Worm (Caenorhabditis elegans) whole organism, L4 larva: ENCODE results near the gene pept-1.
A peak's percentile ranks its signal among the peaks of the same experiment; 100 is the strongest.

ENCODE experiments used
- D1046.2 ChIP-seq: fragments of 200-800 bp; sonication (Bioruptor generic); IDR thresholded peaks from 2 replicates; pipeline ENCODE4 v1.3.6; 2022; ENCODE audit warnings: missing genetic modification characterization, missing compliant biosample characterization
- F49E8.2 ChIP-seq: sonication (generic microtip); optimal IDR thresholded peaks from 2 replicates; lab custom pipeline; 2016; ENCODE audit warnings: missing compliant biosample characterization, mild to moderate bottlenecking, missing genetic modification characterization, borderline replicate concordance
- T20F7.1 ChIP-seq: fragments of 200-800 bp; sonication (Bioruptor generic); optimal IDR thresholded peaks from 2 replicates; lab custom pipeline; 2018; ENCODE audit warnings: mild to moderate bottlenecking, missing genetic modification characterization, missing compliant biosample characterization
- Y48G9A.11 ChIP-seq: fragments of 200-800 bp; sonication (Bioruptor generic); IDR thresholded peaks from 2 replicates; pipeline ENCODE4 v1.3.6; 2022; ENCODE audit warnings: missing genetic modification reagents, missing genetic modification characterization, missing compliant biosample characterization
- ZK337.2 ChIP-seq: fragments of 200-800 bp; sonication (Bioruptor generic); IDR thresholded peaks from 2 replicates; pipeline ENCODE4 v1.3.6; 2022; ENCODE audit warnings: missing genetic modification reagents, missing genetic modification characterization, missing compliant biosample characterization
- ceh-20 ChIP-seq: fragments of 200-800 bp; sonication (Bioruptor generic); IDR thresholded peaks from 2 replicates; pipeline ENCODE4 v1.3.6; 2022; ENCODE audit warnings: missing genetic modification reagents, missing genetic modification characterization, missing compliant biosample characterization
- ceh-28 ChIP-seq: fragments of 150-350 bp; optimal IDR thresholded peaks from 2 replicates; lab custom pipeline; 2014; ENCODE audit warnings: missing biosample characterization, missing genetic modification reagents, missing genetic modification characterization
- ceh-82 ChIP-seq: sonication (generic microtip); optimal IDR thresholded peaks from 2 replicates; lab custom pipeline; 2017; ENCODE audit warnings: missing biosample characterization, missing genetic modification characterization
- ctbp-1 ChIP-seq: fragments of 200-800 bp; sonication (Bioruptor generic); IDR thresholded peaks from 2 replicates; pipeline ENCODE4 v1.3.6; 2022; ENCODE audit warnings: missing genetic modification reagents, missing genetic modification characterization, missing compliant biosample characterization
- daf-16 ChIP-seq, 3 experiments: sonication (generic microtip); optimal IDR thresholded peaks; 2 replicates each; lab custom pipeline; 2016 to 2017; ENCODE audit warnings: missing genetic modification characterization in 3 of 3, missing genetic modification reagents in 3 of 3, mild to moderate bottlenecking in 2 of 3, missing compliant biosample characterization in 2 of 3, missing biosample characterization in 1 of 3, moderate library complexity in 1 of 3
- daf-19 ChIP-seq: fragments of 200-800 bp; sonication (Bioruptor generic); conservative IDR thresholded peaks from 2 replicates; pipeline ENCODE4 v1.3.6; 2022; ENCODE audit warnings: missing genetic modification characterization, missing compliant biosample characterization
- dmd-6 ChIP-seq: fragments of 200-800 bp; sonication (Bioruptor generic); IDR thresholded peaks from 2 replicates; pipeline ENCODE4 v1.3.6; 2022; ENCODE audit warnings: missing genetic modification reagents, missing genetic modification characterization, missing compliant biosample characterization
- dve-1 ChIP-seq: sonication (generic microtip); optimal IDR thresholded peaks from 2 replicates; lab custom pipeline; 2017; ENCODE audit warnings: antibody characterized with exemption, mild to moderate bottlenecking, missing genetic modification characterization, missing compliant biosample characterization; ENCODE audit not compliant: insufficient read depth
- egl-43 ChIP-seq: fragments of 200-800 bp; sonication (Bioruptor generic); IDR thresholded peaks from 2 replicates; pipeline ENCODE4 v1.3.6; 2022; ENCODE audit warnings: missing genetic modification reagents, missing genetic modification characterization, missing compliant biosample characterization
- hlh-11 ChIP-seq: fragments of 200-800 bp; sonication (Bioruptor generic); optimal IDR thresholded peaks from 2 replicates; lab custom pipeline; 2018; ENCODE audit warnings: mild to moderate bottlenecking, missing genetic modification characterization, missing compliant biosample characterization
- hlh-30 ChIP-seq: sonication (generic microtip); optimal IDR thresholded peaks from 2 replicates; lab custom pipeline; 2017; ENCODE audit warnings: antibody characterized with exemption, mild to moderate bottlenecking, missing genetic modification characterization, missing compliant biosample characterization; ENCODE audit not compliant: insufficient read depth
- hmg-1.1 ChIP-seq: fragments of 200-800 bp; sonication (Bioruptor generic); IDR thresholded peaks from 2 replicates; pipeline ENCODE4 v1.3.6; 2022; ENCODE audit warnings: missing genetic modification reagents, missing genetic modification characterization, missing compliant biosample characterization
- lsy-2 ChIP-seq, 2 experiments: fragments of 150-350 bp in 1 of 2; sonication (generic microtip) in 1 of 2; optimal IDR thresholded peaks; 2 replicates each; lab custom pipeline; 2014 to 2017; ENCODE audit warnings: missing biosample characterization in 2 of 2, missing genetic modification characterization in 2 of 2
- madf-5 ChIP-seq, 2 experiments: fragments of 200-800 bp; sonication (Bioruptor generic); IDR thresholded peaks; 2 replicates each; pipeline ENCODE4 v1.3.6; 2022; ENCODE audit warnings: missing compliant biosample characterization in 2 of 2, missing genetic modification characterization in 2 of 2
- madf-9 ChIP-seq: fragments of 200-800 bp; sonication (Bioruptor generic); conservative IDR thresholded peaks from 2 replicates; pipeline ENCODE4 v1.3.6; 2022; ENCODE audit warnings: missing genetic modification reagents, missing genetic modification characterization, missing compliant biosample characterization
- mdl-1 ChIP-seq, 2 experiments: fragments of 150-350 bp in 1 of 2; sonication (generic microtip) in 1 of 2; optimal IDR thresholded peaks; 2 replicates each; lab custom pipeline; 2014 to 2017; ENCODE audit warnings: missing biosample characterization in 2 of 2, missing genetic modification characterization in 2 of 2
- mdt-29 ChIP-seq: fragments of 200-800 bp; sonication (Bioruptor generic); IDR thresholded peaks from 2 replicates; pipeline ENCODE4 v1.3.6; 2022; ENCODE audit warnings: missing genetic modification reagents, missing genetic modification characterization, missing compliant biosample characterization
- mxl-3 ChIP-seq: fragments of 200-800 bp; sonication (Bioruptor generic); optimal IDR thresholded peaks from 2 replicates; lab custom pipeline; 2018; ENCODE audit warnings: mild to moderate bottlenecking, missing genetic modification characterization, missing compliant biosample characterization
- nhr-11 ChIP-seq: fragments of 150-350 bp; optimal IDR thresholded peaks from 2 replicates; lab custom pipeline; 2014; ENCODE audit warnings: missing biosample characterization, missing genetic modification characterization
- nhr-28 ChIP-seq: fragments of 150-350 bp; optimal IDR thresholded peaks from 2 replicates; lab custom pipeline; 2014; ENCODE audit warnings: missing biosample characterization, missing genetic modification characterization
- nhr-41 ChIP-seq: fragments of 200-800 bp; sonication (Bioruptor generic); IDR thresholded peaks from 2 replicates; pipeline ENCODE4 v1.3.6; 2022; ENCODE audit warnings: missing genetic modification reagents, missing genetic modification characterization, missing compliant biosample characterization
- pqm-1 ChIP-seq: sonication (generic microtip); optimal IDR thresholded peaks from 2 replicates; lab custom pipeline; 2017; ENCODE audit warnings: missing biosample characterization, missing genetic modification characterization
- set-16 ChIP-seq: fragments of 200-800 bp; sonication (Bioruptor generic); IDR thresholded peaks from 2 replicates; pipeline ENCODE4 v1.3.6; 2022; ENCODE audit warnings: missing genetic modification reagents, missing genetic modification characterization, missing compliant biosample characterization
- snpc-1.2 ChIP-seq: fragments of 200-800 bp; sonication (Bioruptor generic); IDR thresholded peaks from 2 replicates; pipeline ENCODE4 v1.3.6; 2022; ENCODE audit warnings: missing genetic modification reagents, missing genetic modification characterization, missing compliant biosample characterization
- unc-39 ChIP-seq: sonication (generic microtip); optimal IDR thresholded peaks from 2 replicates; lab custom pipeline; 2017; ENCODE audit warnings: missing biosample characterization, missing genetic modification characterization
- zag-1 ChIP-seq: fragments of 150-350 bp; optimal IDR thresholded peaks from 2 replicates; lab custom pipeline; 2014; ENCODE audit warnings: missing biosample characterization, missing genetic modification characterization
- zfp-2 ChIP-seq: sonication (generic microtip); optimal IDR thresholded peaks from 2 replicates; lab custom pipeline; 2016; ENCODE audit warnings: mild to moderate bottlenecking, missing genetic modification characterization, missing compliant biosample characterization

The pept-1 gene

ce11 chrX:6407805-6408204, 48.9 kb upstream of the pept-1 start:
- TF ChIP-seq daf-16 (GFP tag; optimal IDR thresholded peaks at IDR 0.05; lab: Kevin White, UChicago) (no peak), daf-16 (tag; optimal IDR thresholded peaks at IDR 0.05; lab: Kevin White, UChicago) (peak; percentile 33), snpc-1.2 (no peak), unc-39 (tag; lab: Kevin White, UChicago) (no peak), hlh-11 (tag; lab: Kevin White, UChicago) (no peak), mdt-29 (no peak), nhr-41 (GFP tag; lab: Robert Waterston, UW) (no peak), daf-19 (GFP tag; lab: Robert Waterston, UW) (no peak), zag-1 (tag; lab: Kevin White, UChicago) (no peak)
- TF ChIP-seq, all 104 proteins: peak for 1

- TF ChIP-seq dmd-6 (GFP tag; lab: Robert Waterston, UW) = no peak
- no peak for TF ChIP-seq zfp-2 (tag; lab: Kevin White, UChicago)
- TF ChIP-seq pqm-1 = peak; percentile 76
- no peak for TF ChIP-seq ZK337.2 (GFP tag; lab: Robert Waterston, UW)
- TF ChIP-seq nhr-28 (tag; lab: Kevin White, UChicago) = peak; percentile 1
- no peak for TF ChIP-seq hmg-1.1 (GFP tag; lab: Robert Waterston, UW)
Observed at ce11 chrX:6408286-6408685, 48.4 kb upstream of the pept-1 start.

DNA sequence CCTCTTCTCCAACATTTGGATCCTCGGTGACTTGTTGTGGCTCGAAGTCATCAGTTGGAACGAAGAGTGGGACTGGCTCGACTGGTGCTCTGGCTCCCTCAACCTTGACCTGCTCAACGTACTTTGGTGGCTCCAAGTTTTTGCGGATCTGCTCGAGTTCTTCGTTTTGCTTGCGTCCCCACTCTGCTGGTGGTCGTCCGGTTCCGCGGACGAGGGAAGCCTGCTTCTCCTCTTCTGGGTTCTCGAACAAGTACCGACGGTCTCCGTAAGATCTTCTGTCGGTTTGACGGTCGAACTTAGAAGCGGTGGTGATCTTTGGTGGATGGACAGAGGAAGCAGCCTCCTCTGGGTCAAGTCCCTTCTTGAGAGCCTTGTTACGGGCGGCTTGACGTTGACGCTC, 48.0 kb upstream of the pept-1 start:
- TF ChIP-seq set-16 (GFP tag; lab: Robert Waterston, UW) (peak; percentile 73), hlh-11 (tag; lab: Kevin White, UChicago) (no peak)
- TF ChIP-seq, all 104 proteins: peak for 1

DNA sequence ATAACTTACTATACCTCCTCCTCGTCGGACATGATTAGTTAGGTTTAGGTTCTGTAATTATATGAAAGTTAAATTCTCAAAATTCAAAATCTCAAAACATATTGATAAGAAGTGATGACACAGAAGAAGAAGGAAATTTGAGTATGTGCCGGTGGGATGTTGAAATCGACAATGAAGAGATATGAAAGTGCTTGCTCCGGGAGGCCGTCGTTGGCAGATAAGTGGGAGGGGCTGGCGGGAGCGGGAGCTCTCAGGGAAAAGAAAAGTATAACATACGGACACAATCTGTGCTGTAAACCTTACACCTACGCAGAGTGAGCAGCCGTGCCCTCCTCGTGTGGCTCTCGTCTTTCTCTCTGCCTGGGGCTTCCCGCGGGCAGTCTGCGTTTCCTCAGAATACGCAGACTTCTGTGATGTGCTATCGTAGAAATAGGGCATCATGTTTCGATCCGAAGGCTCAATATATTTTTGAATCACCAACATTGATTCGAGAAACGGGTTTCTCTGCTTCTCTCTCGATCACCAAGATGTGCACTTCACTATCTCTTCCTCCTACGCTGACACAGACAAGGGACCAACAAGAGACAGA, 46.4 kb upstream of the pept-1 start, which contains the start of gene mup-2:
Gene mup-2, minus strand, starts transcription at position 51 of the 589 bp plus-strand sequence.
- peak; percentile 12 for TF ChIP-seq mxl-3
- no peak for TF ChIP-seq egl-43 (GFP tag; lab: Robert Waterston, UW)
- no peak for TF ChIP-seq dve-1 (tag; lab: Kevin White, UChicago)
- peak in 1 of 2 experiments; percentile 19 for TF ChIP-seq mdl-1 (tag; optimal IDR thresholded peaks at IDR 0.05; lab: Kevin White, UChicago)
- peak; percentile 60 for TF ChIP-seq nhr-11 (tag; lab: Kevin White, UChicago)
- no peak for TF ChIP-seq madf-9 (GFP tag; lab: Robert Waterston, UW)
- peak; percentile 61; the same call in 1 of the 2 replicates for TF ChIP-seq ctbp-1 (GFP tag; lab: Robert Waterston, UW)
- TF ChIP-seq hlh-11 (tag; lab: Kevin White, UChicago) = peak; percentile 74
- no peak for TF ChIP-seq ceh-28 (tag; lab: Kevin White, UChicago)
- TF ChIP-seq F49E8.2 (tag; lab: Kevin White, UChicago) = no peak
- peak in 1 of 2 experiments; percentile 93 for TF ChIP-seq daf-16 (GFP tag; optimal IDR thresholded peaks at IDR 0.05; lab: Kevin White, UChicago)
- no peak for TF ChIP-seq daf-16 (tag; optimal IDR thresholded peaks at IDR 0.05; lab: Kevin White, UChicago)
- TF ChIP-seq dmd-6 (GFP tag; lab: Robert Waterston, UW) = peak; percentile 12; the same call in 1 of the 2 replicates
- TF ChIP-seq, all 104 proteins: peak for 7

ce11 chrX:6412575-6412974, 44.1 kb upstream of the pept-1 start, which contains the start of gene T22E5.1:
T22E5.1 (plus strand) TSS chrX:6412875.
- TF ChIP-seq D1046.2 (GFP tag; lab: Robert Waterston, UW) (no peak), zag-1 (tag; lab: Kevin White, UChicago) (no peak), hlh-30 (tag; lab: Kevin White, UChicago) (no peak), madf-5 (GFP tag; IDR thresholded peaks at IDR 0.05; lab: Robert Waterston, UW) (no peak), Y48G9A.11 (GFP tag; lab: Robert Waterston, UW) (no peak), set-16 (GFP tag; lab: Robert Waterston, UW) (no peak), ceh-20 (GFP tag; lab: Robert Waterston, UW) (no peak), ctbp-1 (GFP tag; lab: Robert Waterston, UW) (no peak), ceh-82 (tag; lab: Kevin White, UChicago) (no peak), lsy-2 (tag; optimal IDR thresholded peaks at IDR 0.05; lab: Kevin White, UChicago) (no peak), T20F7.1 (GFP tag; lab: Kevin White, UChicago) (no peak), mdl-1 (tag; optimal IDR thresholded peaks at IDR 0.05; lab: Kevin White, UChicago) (no peak)
